Worm (Caenorhabditis elegans): ENCODE data around the gene srw-95.

- TF ChIP-seq snpc-4 (tag; optimal IDR thresholded peaks at IDR 0.05) (no peak), nhr-2 (tag; optimal IDR thresholded peaks at IDR 0.05) (no peak), pha-4 (tag; optimal IDR thresholded peaks at IDR 0.05) (no peak), elt-3 (tag; optimal IDR thresholded peaks at IDR 0.05) (no peak)
Measured at ce11 chrIV:4861449-4861848, 49.6 kb downstream of the srw-95 start, which contains the start of the genes Y17G9A.4 and str-173.
